Worm (Caenorhabditis elegans) whole organism, L2 larva: ENCODE measurements around the gene cul-5.

ENCODE experiments used
- C34F6.9 ChIP-seq: fragments of 150-350 bp; optimal IDR thresholded peaks from 2 replicates; lab custom pipeline; 2014; ENCODE audit warnings: missing biosample characterization, missing genetic modification characterization
- F13H6.1 ChIP-seq: sonication (generic microtip); optimal IDR thresholded peaks from 2 replicates; lab custom pipeline; 2016; ENCODE audit warnings: missing genetic modification characterization, missing compliant biosample characterization
- R02D3.7 ChIP-seq: fragments of 150-350 bp; optimal IDR thresholded peaks from 2 replicates; lab custom pipeline; 2014; ENCODE audit warnings: missing biosample characterization, missing genetic modification characterization
- Y55F3AM.14 ChIP-seq: fragments of 200-800 bp; sonication (Bioruptor generic); optimal IDR thresholded peaks from 2 replicates; lab custom pipeline; 2018; ENCODE audit warnings: mild to moderate bottlenecking, missing genetic modification characterization, missing compliant biosample characterization
- alr-1 ChIP-seq: fragments of 150-350 bp; optimal IDR thresholded peaks from 2 replicates; lab custom pipeline; 2014; ENCODE audit warnings: missing biosample characterization, missing genetic modification characterization
- ceh-16 ChIP-seq: fragments of 150-350 bp; optimal IDR thresholded peaks from 2 replicates; lab custom pipeline; 2014; ENCODE audit warnings: missing biosample characterization, missing genetic modification characterization
- ceh-82 ChIP-seq: fragments of 150-350 bp; optimal IDR thresholded peaks from 2 replicates; lab custom pipeline; 2014; ENCODE audit warnings: missing biosample characterization, missing genetic modification characterization
- crh-2 ChIP-seq: sonication (generic microtip); optimal IDR thresholded peaks from 2 replicates; lab custom pipeline; 2017; ENCODE audit warnings: missing biosample characterization, missing genetic modification characterization
- dmd-4 ChIP-seq: sonication (generic microtip); optimal IDR thresholded peaks from 2 replicates; lab custom pipeline; 2017; ENCODE audit warnings: missing biosample characterization, missing genetic modification characterization
- egl-27 ChIP-seq: sonication (generic microtip); optimal IDR thresholded peaks from 3 replicates; lab custom pipeline; 2017; ENCODE audit warnings: missing biosample characterization, missing genetic modification reagents, missing genetic modification characterization
- elt-3 ChIP-seq: sonication (generic microtip); optimal IDR thresholded peaks from 2 replicates; lab custom pipeline; 2017; ENCODE audit warnings: missing biosample characterization, missing genetic modification characterization
- fos-1 ChIP-seq: fragments of 150-350 bp; optimal IDR thresholded peaks from 2 replicates; lab custom pipeline; 2014; ENCODE audit warnings: missing biosample characterization, missing genetic modification characterization
- lin-11 ChIP-seq: fragments of 150-350 bp; sonication (generic microtip); optimal IDR thresholded peaks from 2 replicates; lab custom pipeline; 2014; ENCODE audit warnings: missing biosample characterization, missing genetic modification characterization, inconsistent platforms, mixed read lengths
- lin-13 ChIP-seq: fragments of 150-350 bp; optimal IDR thresholded peaks from 2 replicates; lab custom pipeline; 2014; ENCODE audit warnings: missing biosample characterization, missing genetic modification reagents, missing genetic modification characterization
- lin-39 ChIP-seq: fragments of 150-350 bp; optimal IDR thresholded peaks from 2 replicates; lab custom pipeline; 2014; ENCODE audit warnings: missing biosample characterization, missing genetic modification reagents, missing genetic modification characterization
- mab-5 ChIP-seq: fragments of 150-350 bp; optimal IDR thresholded peaks from 2 replicates; lab custom pipeline; 2014; ENCODE audit warnings: missing biosample characterization, missing genetic modification characterization
- mbf-1 ChIP-seq: sonication (generic microtip); optimal IDR thresholded peaks from 2 replicates; lab custom pipeline; 2017; ENCODE audit warnings: missing biosample characterization, missing genetic modification characterization
- mdl-1 ChIP-seq, 2 experiments: fragments of 150-350 bp in 1 of 2; sonication (generic microtip) in 1 of 2; optimal IDR thresholded peaks; 2 replicates each; lab custom pipeline; 2017; ENCODE audit warnings: missing biosample characterization in 2 of 2, missing genetic modification characterization in 2 of 2
- nhr-11 ChIP-seq: fragments of 150-350 bp; optimal IDR thresholded peaks from 2 replicates; lab custom pipeline; 2014; ENCODE audit warnings: missing biosample characterization, missing genetic modification characterization
- nhr-12 ChIP-seq: fragments of 150-350 bp; optimal IDR thresholded peaks from 2 replicates; lab custom pipeline; 2014; ENCODE audit warnings: missing biosample characterization, missing genetic modification characterization
- nhr-21 ChIP-seq: fragments of 150-350 bp; optimal IDR thresholded peaks from 2 replicates; lab custom pipeline; 2014; ENCODE audit warnings: missing biosample characterization, missing genetic modification characterization
- nhr-237 ChIP-seq: fragments of 150-350 bp; optimal IDR thresholded peaks from 2 replicates; lab custom pipeline; 2014; ENCODE audit warnings: missing biosample characterization, missing genetic modification characterization
- nhr-6 ChIP-seq: fragments of 150-350 bp; optimal IDR thresholded peaks from 2 replicates; lab custom pipeline; 2014; ENCODE audit warnings: missing biosample characterization, missing genetic modification characterization
- sem-4 ChIP-seq: fragments of 150-350 bp; optimal IDR thresholded peaks from 2 replicates; lab custom pipeline; 2014; ENCODE audit warnings: missing biosample characterization, missing genetic modification reagents, missing genetic modification characterization
- skn-1 ChIP-seq: sonication (generic microtip); optimal IDR thresholded peaks from 2 replicates; lab custom pipeline; 2017; ENCODE audit warnings: missing biosample characterization, missing genetic modification characterization
- sma-9 ChIP-seq, 2 experiments: fragments of 150-350 bp in 1 of 2; sonication (generic microtip) in 1 of 2; optimal IDR thresholded peaks; 2 replicates each; lab custom pipeline; 2014 to 2016; ENCODE audit warnings: missing genetic modification characterization in 2 of 2, mild to moderate bottlenecking in 1 of 2, missing biosample characterization in 1 of 2, missing compliant biosample characterization in 1 of 2, missing genetic modification reagents in 1 of 2, moderate library complexity in 1 of 2
- unc-39 ChIP-seq: fragments of 150-350 bp; optimal IDR thresholded peaks from 2 replicates; lab custom pipeline; 2014; ENCODE audit warnings: missing biosample characterization, missing genetic modification characterization
- unc-62 ChIP-seq: fragments of 150-350 bp; optimal IDR thresholded peaks from 2 replicates; lab custom pipeline; 2014; ENCODE audit warnings: missing biosample characterization, missing genetic modification reagents, missing genetic modification characterization
- zag-1 ChIP-seq: fragments of 150-350 bp; optimal IDR thresholded peaks from 2 replicates; lab custom pipeline; 2014; ENCODE audit warnings: missing biosample characterization, missing genetic modification characterization
- ztf-11 ChIP-seq: sonication (generic microtip); optimal IDR thresholded peaks from 2 replicates; lab custom pipeline; 2017; ENCODE audit warnings: missing biosample characterization, missing genetic modification characterization
- ztf-4 ChIP-seq: fragments of 150-350 bp; optimal IDR thresholded peaks from 2 replicates; lab custom pipeline; 2014; ENCODE audit warnings: missing biosample characterization, missing genetic modification characterization

cul-5 gene

ce11 chrV:10224619-10225018 is 45.3 kb downstream of the cul-5 start:
- TF ChIP-seq nhr-6 (tag; lab: Kevin White, UChicago) (no peak), fos-1 (tag; lab: Kevin White, UChicago) (peak; percentile 60), ztf-4 (tag; lab: Kevin White, UChicago) (no peak), skn-1 (no peak), crh-2 (tag; lab: Kevin White, UChicago) (no peak), R02D3.7 (tag; lab: Kevin White, UChicago) (no peak), mab-5 (no peak)

ce11 chrV:10225610-10226009 is 46.3 kb downstream of the cul-5 start, which contains the start of gene daf-36:
Gene daf-36 (minus strand): TSS chrV:10225710.
- no peak for TF ChIP-seq mbf-1 (tag; lab: Kevin White, UChicago)
- TF ChIP-seq crh-2 (tag; lab: Kevin White, UChicago) = no peak
- peak; percentile 62 for TF ChIP-seq fos-1 (tag; lab: Kevin White, UChicago)
- TF ChIP-seq mab-5 = no peak

ce11 chrV:10227333-10227732 is 48.0 kb downstream of the cul-5 start, which contains the start of gene ttr-19:
Gene ttr-19 (minus strand): TSS chrV:10227433.
- TF ChIP-seq ceh-16 (no peak), egl-27 (tag; lab: Kevin White, UChicago) (no peak), dmd-4 (tag; lab: Kevin White, UChicago) (no peak), lin-13 (GFP tag; lab: Kevin White, UChicago) (no peak), nhr-6 (tag; lab: Kevin White, UChicago) (no peak), C34F6.9 (tag; lab: Kevin White, UChicago) (no peak), alr-1 (tag; lab: Kevin White, UChicago) (no peak), unc-39 (no peak), nhr-237 (tag; lab: Kevin White, UChicago) (no peak), lin-11 (tag; lab: Kevin White, UChicago) (no peak), crh-2 (tag; lab: Kevin White, UChicago) (no peak), lin-39 (tag; lab: Kevin White, UChicago) (no peak), sem-4 (tag; lab: Kevin White, UChicago) (no peak), F13H6.1 (tag; lab: Kevin White, UChicago) (no peak), ceh-82 (tag; lab: Kevin White, UChicago) (no peak), skn-1 (no peak), ztf-11 (no peak), nhr-11 (no peak), elt-3 (tag; lab: Kevin White, UChicago) (no peak)
- TF ChIP-seq, all 48 proteins: peak for 0

ce11 chrV:10228360-10228759 is 49.0 kb downstream of the cul-5 start, which contains the start of gene fipr-4:
Gene fipr-4 (minus strand): TSS chrV:10228460.
- TF ChIP-seq skn-1 (no peak), nhr-21 (tag; lab: Kevin White, UChicago) (no peak), elt-3 (tag; lab: Kevin White, UChicago) (no peak), F13H6.1 (tag; lab: Kevin White, UChicago) (peak; percentile 9), nhr-12 (no peak)

- no peak for TF ChIP-seq mdl-1 (tag; optimal IDR thresholded peaks at IDR 0.05; lab: Kevin White, UChicago)
- no peak for TF ChIP-seq nhr-11
- TF ChIP-seq mbf-1 (tag; lab: Kevin White, UChicago) = no peak
- no peak for TF ChIP-seq skn-1
- no peak for TF ChIP-seq fos-1 (tag; lab: Kevin White, UChicago)
- no peak for TF ChIP-seq sma-9 (GFP tag; optimal IDR thresholded peaks at IDR 0.05; lab: Kevin White, UChicago)
- TF ChIP-seq sma-9 (tag; optimal IDR thresholded peaks at IDR 0.05; lab: Kevin White, UChicago) = no peak
- no peak for TF ChIP-seq ceh-82 (tag; lab: Kevin White, UChicago)
- no peak for TF ChIP-seq unc-62 (GFP tag; lab: Kevin White, UChicago)
- no peak for TF ChIP-seq F13H6.1 (tag; lab: Kevin White, UChicago)
- no peak for TF ChIP-seq nhr-6 (tag; lab: Kevin White, UChicago)
- TF ChIP-seq zag-1 = no peak
- TF ChIP-seq lin-11 (tag; lab: Kevin White, UChicago) = no peak
- TF ChIP-seq egl-27 (tag; lab: Kevin White, UChicago) = no peak
- no peak for TF ChIP-seq Y55F3AM.14 (GFP tag; lab: Kevin White, UChicago)
These were observed 50.0 kb downstream of the cul-5 start, which contains the start of the genes pyt-1 and fipr-7 for ce11 chrV:10229222-10229879. Gene pyt-1 (minus strand): TSS chrV:10229322. Gene fipr-7 (plus strand): TSS chrV:10229829.
